Worm (Caenorhabditis elegans): ENCODE measurements around the gene wee-1.1.

DNA sequence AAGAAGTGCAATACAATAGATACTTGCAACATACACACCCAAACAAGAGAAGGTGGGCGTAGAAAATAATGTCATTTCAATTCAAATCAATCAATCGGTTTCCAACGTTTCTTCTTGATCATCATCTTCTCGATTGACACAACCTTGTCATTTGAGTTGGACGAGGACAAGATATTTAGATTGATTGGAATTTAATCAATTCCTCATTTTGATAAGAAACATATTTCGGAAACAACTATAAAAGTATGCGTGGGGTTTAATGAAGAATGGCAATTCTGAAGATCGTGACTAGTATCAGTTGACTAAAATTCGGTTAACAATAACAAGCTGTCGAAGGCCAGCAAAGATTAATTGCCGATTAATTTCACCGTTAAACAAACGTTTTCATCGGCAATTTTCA, 37.3 kb upstream of the wee-1.1 start:
- TF ChIP-seq ama-1 (optimal IDR thresholded peaks at IDR 0.05) (no peak), ama-1 (GFP tag; optimal IDR thresholded peaks at IDR 0.05) (no peak), F33H1.4 (GFP tag; IDR thresholded peaks at IDR 0.05) (no peak), snpc-3.4 (tag; optimal IDR thresholded peaks at IDR 0.05) (no peak), sdz-38 (tag; optimal IDR thresholded peaks at IDR 0.05) (no peak), D2030.7 (GFP tag; IDR thresholded peaks at IDR 0.05) (no peak)
